Worm (Caenorhabditis elegans): ENCODE data around the gene rimb-1.

ce11 chrIII:1758632-1759031, 29.5 kb upstream of the rimb-1 start, which contains the start of gene Y46E12A.2:
- TF ChIP-seq K12H6.12 (tag; optimal IDR thresholded peaks at IDR 0.05) (no peak), tlf-1 (GFP tag; optimal IDR thresholded peaks at IDR 0.05) (no peak), F49E8.2 (tag; optimal IDR thresholded peaks at IDR 0.05; ENCODE audit: insufficient read depth) (no peak), lsl-1 (GFP tag; optimal IDR thresholded peaks at IDR 0.05) (no peak), unc-62 (GFP tag; optimal IDR thresholded peaks at IDR 0.05) (no peak), ztf-22 (GFP tag; optimal IDR thresholded peaks at IDR 0.05) (no peak), nfya-2 (GFP tag; IDR thresholded peaks at IDR 0.05) (no peak), ama-1 (optimal IDR thresholded peaks at IDR 0.05) (no peak), ama-1 (GFP tag; optimal IDR thresholded peaks at IDR 0.05) (no peak), ztf-28 (GFP tag; IDR thresholded peaks at IDR 0.05) (no peak), fkh-3 (tag; optimal IDR thresholded peaks at IDR 0.05) (no peak), B0035.1 (tag; optimal IDR thresholded peaks at IDR 0.05) (no peak)

Measured in whole organism, young adult.